Worm (Caenorhabditis elegans) whole organism, L3 larva: ENCODE data around the gene D1079.1.

Source experiments
- R02D3.7 ChIP-seq: fragments of 150-350 bp; optimal IDR thresholded peaks from 2 replicates; lab custom pipeline; 2014; ENCODE audit warnings: missing biosample characterization, missing genetic modification characterization
- ZK546.5 ChIP-seq: sonication (generic microtip); optimal IDR thresholded peaks from 2 replicates; lab custom pipeline; 2017; ENCODE audit warnings: missing biosample characterization, missing genetic modification characterization
- aly-2 ChIP-seq: fragments of 150-350 bp; optimal IDR thresholded peaks from 2 replicates; lab custom pipeline; 2014; ENCODE audit warnings: missing biosample characterization, missing genetic modification characterization
- ama-1 ChIP-seq: fragments of 150-350 bp; optimal IDR thresholded peaks from 2 replicates; lab custom pipeline; 2018
- ceh-16 ChIP-seq: sonication (generic microtip); optimal IDR thresholded peaks from 2 replicates; lab custom pipeline; 2017; ENCODE audit warnings: missing biosample characterization, missing genetic modification characterization
- ceh-28 ChIP-seq: fragments of 150-350 bp; optimal IDR thresholded peaks from 2 replicates; lab custom pipeline; 2014; ENCODE audit warnings: missing biosample characterization, missing genetic modification reagents, missing genetic modification characterization
- ceh-82 ChIP-seq: fragments of 150-350 bp; optimal IDR thresholded peaks from 2 replicates; lab custom pipeline; 2014; ENCODE audit warnings: missing biosample characterization, missing genetic modification characterization
- ceh-9 ChIP-seq: sonication (generic microtip); optimal IDR thresholded peaks from 2 replicates; lab custom pipeline; 2018; ENCODE audit warnings: missing biosample characterization, missing genetic modification characterization
- egl-27 ChIP-seq: sonication (generic microtip); optimal IDR thresholded peaks from 4 replicates; lab custom pipeline; 2017; ENCODE audit warnings: missing biosample characterization, missing genetic modification reagents, missing genetic modification characterization
- egl-5 ChIP-seq: fragments of 150-350 bp; optimal IDR thresholded peaks from 2 replicates; lab custom pipeline; 2017; ENCODE audit warnings: missing biosample characterization, missing genetic modification reagents, missing genetic modification characterization, inconsistent platforms
- elt-2 ChIP-seq: sonication (generic microtip); optimal IDR thresholded peaks from 2 replicates; lab custom pipeline; 2016; ENCODE audit warnings: missing genetic modification reagents, mild to moderate bottlenecking, missing genetic modification characterization, missing compliant biosample characterization
- fkh-10 ChIP-seq: sonication (generic microtip); optimal IDR thresholded peaks from 2 replicates; lab custom pipeline; 2017; ENCODE audit warnings: missing biosample characterization, missing genetic modification reagents, missing genetic modification characterization
- fkh-2 ChIP-seq: fragments of 150-350 bp; optimal IDR thresholded peaks from 2 replicates; lab custom pipeline; 2014; ENCODE audit warnings: missing biosample characterization, missing genetic modification reagents, missing genetic modification characterization
- fos-1 ChIP-seq: fragments of 150-350 bp; optimal IDR thresholded peaks from 2 replicates; lab custom pipeline; 2014; ENCODE audit warnings: missing biosample characterization, missing genetic modification characterization
- hmg-11 ChIP-seq: sonication (generic microtip); optimal IDR thresholded peaks from 2 replicates; lab custom pipeline; 2016; ENCODE audit warnings: missing genetic modification characterization, missing compliant biosample characterization
- jun-1 ChIP-seq: fragments of 150-350 bp; optimal IDR thresholded peaks from 2 replicates; lab custom pipeline; 2014; ENCODE audit warnings: missing biosample characterization, missing genetic modification reagents, missing genetic modification characterization
- lin-15B ChIP-seq: fragments of 150-350 bp; optimal IDR thresholded peaks from 2 replicates; lab custom pipeline; 2014; ENCODE audit warnings: missing biosample characterization, missing genetic modification characterization
- lin-39 ChIP-seq: fragments of 150-350 bp; optimal IDR thresholded peaks from 2 replicates; lab custom pipeline; 2018; ENCODE audit warnings: missing biosample characterization, missing genetic modification reagents, missing genetic modification characterization
- lsy-12 ChIP-seq: sonication (generic microtip); optimal IDR thresholded peaks from 2 replicates; lab custom pipeline; 2016; ENCODE audit warnings: mild to moderate bottlenecking, missing genetic modification characterization, missing compliant biosample characterization
- mdl-1 ChIP-seq: fragments of 150-350 bp; optimal IDR thresholded peaks from 2 replicates; lab custom pipeline; 2014; ENCODE audit warnings: missing biosample characterization, missing genetic modification characterization
- mml-1 ChIP-seq: fragments of 150-350 bp; sonication (generic microtip); optimal IDR thresholded peaks from 3 replicates; lab custom pipeline; 2014; ENCODE audit warnings: missing biosample characterization, missing genetic modification characterization
- nfya-1 ChIP-seq: sonication (generic microtip); optimal IDR thresholded peaks from 2 replicates; lab custom pipeline; 2017; ENCODE audit warnings: missing genetic modification characterization, mild to moderate bottlenecking, missing compliant biosample characterization, antibody characterized with exemption, moderate library complexity; ENCODE audit not compliant: insufficient read depth
- nhr-11 ChIP-seq: fragments of 150-350 bp; optimal IDR thresholded peaks from 2 replicates; lab custom pipeline; 2014; ENCODE audit warnings: missing biosample characterization, missing genetic modification characterization
- nhr-12 ChIP-seq: fragments of 150-350 bp; optimal IDR thresholded peaks from 2 replicates; lab custom pipeline; 2014; ENCODE audit warnings: missing biosample characterization, missing genetic modification characterization
- nhr-23 ChIP-seq: fragments of 150-350 bp; optimal IDR thresholded peaks from 2 replicates; lab custom pipeline; 2014; ENCODE audit warnings: missing biosample characterization, missing genetic modification reagents, missing genetic modification characterization
- nhr-25 ChIP-seq: sonication (generic microtip); optimal IDR thresholded peaks from 2 replicates; lab custom pipeline; 2017; ENCODE audit warnings: missing biosample characterization, missing genetic modification characterization
- nhr-28 ChIP-seq: fragments of 150-350 bp; optimal IDR thresholded peaks from 2 replicates; lab custom pipeline; 2014; ENCODE audit warnings: missing biosample characterization, missing genetic modification characterization
- nhr-43 ChIP-seq: sonication (generic microtip); optimal IDR thresholded peaks from 2 replicates; lab custom pipeline; 2016; ENCODE audit warnings: mild to moderate bottlenecking, missing genetic modification characterization, missing compliant biosample characterization; ENCODE audit not compliant: poor library complexity, severe bottlenecking
- nhr-67 ChIP-seq: fragments of 150-350 bp; optimal IDR thresholded peaks from 2 replicates; lab custom pipeline; 2014; ENCODE audit warnings: missing biosample characterization, missing genetic modification characterization
- nhr-76 ChIP-seq: fragments of 150-350 bp; sonication (generic microtip); optimal IDR thresholded peaks from 5 replicates; lab custom pipeline; 2014; ENCODE audit warnings: missing biosample characterization, missing genetic modification characterization
- nhr-77 ChIP-seq: fragments of 150-350 bp; optimal IDR thresholded peaks from 2 replicates; lab custom pipeline; 2014; ENCODE audit warnings: missing biosample characterization, missing genetic modification characterization
- pha-4 ChIP-seq: fragments of 150-350 bp; optimal IDR thresholded peaks from 2 replicates; lab custom pipeline; 2014; ENCODE audit warnings: missing biosample characterization, missing genetic modification reagents, missing genetic modification characterization
- pqm-1 ChIP-seq: fragments of 150-350 bp; optimal IDR thresholded peaks from 2 replicates; lab custom pipeline; 2017; ENCODE audit warnings: missing biosample characterization, missing genetic modification characterization, inconsistent platforms
- skn-1 ChIP-seq: fragments of 150-350 bp; optimal IDR thresholded peaks from 2 replicates; lab custom pipeline; 2014; ENCODE audit warnings: missing biosample characterization, missing genetic modification characterization
- snpc-4 ChIP-seq: fragments of 150-350 bp; optimal IDR thresholded peaks from 2 replicates; lab custom pipeline; 2014; ENCODE audit warnings: missing biosample characterization, missing genetic modification characterization
- tbx-2 ChIP-seq: sonication (generic microtip); optimal IDR thresholded peaks from 2 replicates; lab custom pipeline; 2016; ENCODE audit warnings: mild to moderate bottlenecking, missing genetic modification characterization, missing compliant biosample characterization
- unc-39 ChIP-seq: sonication (generic microtip); optimal IDR thresholded peaks from 4 replicates; lab custom pipeline; 2017; ENCODE audit warnings: missing biosample characterization, missing genetic modification characterization
- unc-62 ChIP-seq: fragments of 150-350 bp; sonication (generic microtip); optimal IDR thresholded peaks from 4 replicates; lab custom pipeline; 2014; ENCODE audit warnings: missing biosample characterization, missing genetic modification reagents, missing genetic modification characterization
- zag-1 ChIP-seq: fragments of 150-350 bp; optimal IDR thresholded peaks from 2 replicates; lab custom pipeline; 2014; ENCODE audit warnings: missing biosample characterization, missing genetic modification characterization

The D1079.1 gene

DNA sequence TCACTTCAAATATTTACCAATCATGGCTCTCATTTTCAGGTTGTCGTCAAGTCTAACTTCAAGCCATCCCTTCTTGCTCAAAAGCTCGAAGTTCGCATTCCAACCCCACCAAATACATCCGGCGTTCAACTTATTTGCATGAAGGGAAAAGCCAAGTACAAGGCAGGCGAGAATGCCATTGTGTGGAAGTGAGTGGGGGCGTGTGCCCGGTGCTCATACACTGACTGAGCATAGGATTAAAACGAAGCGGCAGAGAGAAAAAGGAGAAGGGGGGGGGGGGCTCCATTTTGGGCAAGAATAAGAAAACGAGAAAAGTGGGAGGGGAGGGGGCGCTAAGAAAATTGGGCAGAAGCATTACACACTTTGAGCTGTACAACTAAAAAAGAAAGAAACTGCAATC, 11.3 kb upstream of the D1079.1 start:
- no peak for TF ChIP-seq egl-5 (tag; lab: Kevin White, UChicago)
- no peak for TF ChIP-seq nhr-12 (tag; lab: Kevin White, UChicago)
- peak; percentile 27 for TF ChIP-seq nfya-1 (tag; lab: Kevin White, UChicago)
- TF ChIP-seq nhr-11 (tag; lab: Kevin White, UChicago) = no peak

DNA sequence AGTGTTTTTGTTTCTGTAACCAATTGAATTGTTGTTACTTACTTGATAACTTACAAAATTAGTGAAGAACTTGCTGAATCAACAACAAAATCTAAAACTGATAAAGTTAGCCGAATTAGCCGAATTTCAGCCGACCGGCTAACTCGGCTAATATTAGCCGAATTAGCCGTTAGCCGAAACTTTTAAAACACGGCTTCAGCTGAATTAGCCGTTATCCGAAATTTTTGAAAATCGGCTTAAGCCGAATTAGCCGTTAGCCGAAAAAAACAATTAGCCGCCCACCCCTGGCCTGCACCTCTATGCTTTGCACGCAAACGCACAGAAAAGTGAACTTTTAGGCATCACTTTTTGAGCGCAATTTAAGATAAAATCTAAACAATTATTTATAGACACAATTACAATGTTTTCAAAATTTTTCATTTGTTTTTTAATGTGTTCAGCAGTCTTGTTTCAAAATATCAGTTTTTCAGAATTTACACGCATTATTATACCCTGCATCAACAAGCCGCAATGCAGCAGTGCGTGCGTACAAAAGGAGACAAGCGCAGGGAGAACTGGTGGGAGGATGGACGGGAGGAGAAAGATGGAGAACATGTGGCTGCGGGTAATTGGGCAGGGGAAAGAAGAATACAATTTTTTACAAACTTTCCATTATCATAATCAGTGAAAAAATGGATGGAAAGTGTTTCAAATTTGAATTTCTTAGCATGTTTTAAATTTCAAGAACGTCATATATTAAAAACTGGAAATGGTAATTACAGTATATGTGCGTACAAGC, 7.7 kb upstream of the D1079.1 start:
- peak; percentile 21 for TF ChIP-seq pqm-1 (tag; lab: Kevin White, UChicago)
- TF ChIP-seq ceh-82 = peak; percentile 29
- no peak for TF ChIP-seq nhr-76 (tag; lab: Kevin White, UChicago)
- TF ChIP-seq ZK546.5 (tag; lab: Kevin White, UChicago) = no peak
- TF ChIP-seq R02D3.7 (tag; lab: Kevin White, UChicago) = peak; percentile 54
- no peak for TF ChIP-seq mml-1 (tag; lab: Kevin White, UChicago)
- TF ChIP-seq egl-27 (tag; lab: Kevin White, UChicago) = no peak
- TF ChIP-seq ceh-16 = no peak
- TF ChIP-seq fkh-2 = no peak
- no peak for TF ChIP-seq nhr-12 (tag; lab: Kevin White, UChicago)
- TF ChIP-seq mdl-1 (tag; lab: Kevin White, UChicago) = no peak
- peak; percentile 83 for TF ChIP-seq lin-39 (tag; lab: Kevin White, UChicago)
- TF ChIP-seq aly-2 (tag; lab: Kevin White, UChicago) = no peak
- peak; percentile 80 for TF ChIP-seq ceh-28 (tag; lab: Kevin White, UChicago)
- TF ChIP-seq skn-1 (tag; lab: Kevin White, UChicago) = peak; percentile 46
- TF ChIP-seq lsy-12 (tag; lab: Kevin White, UChicago) = no peak
- no peak for TF ChIP-seq fkh-10 (GFP tag; lab: Kevin White, UChicago)
- TF ChIP-seq nhr-25 = peak; percentile 87
- TF ChIP-seq egl-5 (tag; lab: Kevin White, UChicago) = peak; percentile 65
- no peak for TF ChIP-seq nhr-67 (tag; lab: Kevin White, UChicago)
- TF ChIP-seq jun-1 (tag; lab: Kevin White, UChicago) = peak; percentile 81
- peak; percentile 80 for TF ChIP-seq snpc-4
- peak; percentile 88 for TF ChIP-seq pha-4 (tag; lab: Kevin White, UChicago)
- no peak for TF ChIP-seq zag-1 (tag; lab: Kevin White, UChicago)
- peak; percentile 27 for TF ChIP-seq lin-15B (tag; lab: Kevin White, UChicago)
- peak; percentile 71 for TF ChIP-seq nhr-77 (tag; lab: Kevin White, UChicago)
- peak; percentile 71 for TF ChIP-seq nfya-1 (tag; lab: Kevin White, UChicago)
- peak; percentile 84 for TF ChIP-seq hmg-11 (tag; lab: Kevin White, UChicago)
- TF ChIP-seq fos-1 (tag; lab: Kevin White, UChicago) = no peak
- TF ChIP-seq unc-62 (GFP tag; lab: Kevin White, UChicago) = no peak
- TF ChIP-seq nhr-23 (tag; lab: Kevin White, UChicago) = peak; percentile 84
- TF ChIP-seq tbx-2 (tag; lab: Kevin White, UChicago) = peak; percentile 66
- TF ChIP-seq unc-39 (tag; lab: Kevin White, UChicago) = no peak
- TF ChIP-seq nhr-11 (tag; lab: Kevin White, UChicago) = peak; percentile 9
- no peak for TF ChIP-seq ama-1 (lab: Kevin White, UChicago)
- peak; percentile 62 for TF ChIP-seq elt-2 (tag; lab: Kevin White, UChicago)
- no peak for TF ChIP-seq nhr-28 (tag; lab: Kevin White, UChicago)
- peak; percentile 86 for TF ChIP-seq nhr-43 (tag; lab: Kevin White, UChicago)

DNA sequence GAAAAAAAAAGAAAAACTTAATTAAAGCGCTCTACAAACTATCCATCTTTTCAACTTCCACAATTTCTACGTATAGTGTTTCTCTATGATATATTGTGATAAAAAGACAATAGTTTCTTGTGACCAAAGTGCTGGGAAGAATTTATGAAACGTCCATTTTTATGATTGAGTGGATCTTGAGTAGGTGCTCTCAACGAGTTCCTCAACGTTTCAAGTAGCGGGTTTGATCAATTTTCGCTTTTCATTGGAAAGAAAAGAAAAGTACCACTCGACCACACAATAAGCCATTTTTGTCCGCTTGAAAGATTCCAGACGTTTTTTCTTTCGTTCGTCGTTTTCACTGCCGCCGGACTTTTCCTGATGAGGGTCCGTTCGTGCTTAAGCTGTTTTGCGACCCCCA, 5.5 kb upstream of the D1079.1 start:
- TF ChIP-seq hmg-11 (tag; lab: Kevin White, UChicago) = no peak
- no peak for TF ChIP-seq ceh-9 (tag; lab: Kevin White, UChicago)
- no peak for TF ChIP-seq lin-15B (tag; lab: Kevin White, UChicago)
- TF ChIP-seq fkh-2 = no peak
- TF ChIP-seq pqm-1 (tag; lab: Kevin White, UChicago) = no peak
- TF ChIP-seq unc-62 (GFP tag; lab: Kevin White, UChicago) = no peak
